Fruit fly (Drosophila melanogaster) whole organism, embryonic: ENCODE measurements around the gene CG13085.
A peak's percentile ranks its signal among the peaks of the same experiment; 100 is the strongest.

Experiments
- CG10209 ChIP-seq: fragments of 200-800 bp; sonication (Bioruptor generic); optimal IDR thresholded peaks from 3 replicates; lab custom pipeline; 2017; ENCODE audit warnings: missing biosample characterization, mild to moderate bottlenecking, missing genetic modification characterization, missing genetic modification reagents
- CG1024 ChIP-seq: fragments of 200-800 bp; sonication (Bioruptor generic); IDR thresholded peaks from 2 replicates; pipeline ENCODE4 v1.3.6; 2022; ENCODE audit warnings: missing biosample characterization, missing genetic modification characterization
- CG10274 ChIP-seq: fragments of 200-800 bp; sonication (Bioruptor generic); optimal IDR thresholded peaks from 3 replicates; lab custom pipeline; 2017; ENCODE audit warnings: missing biosample characterization, mild to moderate bottlenecking, missing genetic modification characterization
- CG10366 ChIP-seq: fragments of 200-800 bp; sonication (Bioruptor generic); IDR thresholded peaks from 2 replicates; pipeline ENCODE4 v1.3.6; 2022; ENCODE audit warnings: missing biosample characterization, missing genetic modification characterization
- CG12942 ChIP-seq: fragments of 200-800 bp; sonication (Bioruptor generic); optimal IDR thresholded peaks from 3 replicates; lab custom pipeline; 2016; ENCODE audit warnings: missing biosample characterization, missing genetic modification characterization
- CG14860 ChIP-seq: fragments of 200-800 bp; sonication (Bioruptor generic); IDR thresholded peaks from 3 replicates; pipeline ENCODE4 v1.3.6; 2022; ENCODE audit warnings: missing biosample characterization, missing genetic modification characterization; ENCODE audit not compliant: partially characterized antibody
- CG1603 ChIP-seq: fragments of 200-800 bp; sonication (Bioruptor generic); optimal IDR thresholded peaks from 2 replicates; lab custom pipeline; 2019; ENCODE audit warnings: missing biosample characterization, mild to moderate bottlenecking, missing genetic modification characterization, moderate library complexity
- CG1792 ChIP-seq: fragments of 200-800 bp; sonication (Bioruptor generic); optimal IDR thresholded peaks from 2 replicates; lab custom pipeline; 2016; ENCODE audit warnings: missing biosample characterization, missing genetic modification characterization
- CG18011 ChIP-seq: fragments of 200-800 bp; sonication (Bioruptor generic); optimal IDR thresholded peaks from 2 replicates; lab custom pipeline; 2017; ENCODE audit warnings: missing biosample characterization, missing genetic modification characterization, mild to moderate bottlenecking, moderate library complexity, missing genotype
- CG18619 ChIP-seq: fragments of 200-800 bp; sonication (Bioruptor generic); optimal IDR thresholded peaks from 3 replicates; lab custom pipeline; 2017; ENCODE audit warnings: missing biosample characterization, mild to moderate bottlenecking, missing genetic modification characterization
- CG2120 ChIP-seq: fragments of 200-800 bp; sonication (Bioruptor generic); optimal IDR thresholded peaks from 3 replicates; lab custom pipeline; 2016; ENCODE audit warnings: missing biosample characterization, missing genetic modification characterization
- CG2199 ChIP-seq: fragments of 200-800 bp; sonication (Bioruptor generic); IDR thresholded peaks from 3 replicates; pipeline ENCODE4 v1.3.6; 2022; ENCODE audit warnings: missing biosample characterization, missing genetic modification characterization
- CG2712 ChIP-seq: fragments of 200-800 bp; optimal IDR thresholded peaks from 3 replicates; lab custom pipeline; 2019; ENCODE audit warnings: missing biosample characterization, mild to moderate bottlenecking, missing genetic modification characterization, moderate library complexity
- CG30020 ChIP-seq: fragments of 200-800 bp; optimal IDR thresholded peaks from 2 replicates; lab custom pipeline; 2019; ENCODE audit warnings: missing biosample characterization, mild to moderate bottlenecking, missing genetic modification characterization, moderate library complexity
- CG3065 ChIP-seq: fragments of 200-800 bp; sonication (Bioruptor generic); optimal IDR thresholded peaks from 2 replicates; lab custom pipeline; 2016; ENCODE audit warnings: missing biosample characterization, missing genetic modification characterization
- CG31441 ChIP-seq: fragments of 200-800 bp; sonication (Bioruptor generic); IDR thresholded peaks from 2 replicates; pipeline ENCODE4 v1.3.6; 2022; ENCODE audit warnings: missing biosample characterization, missing genetic modification characterization
- CG3407 ChIP-seq: fragments of 200-800 bp; sonication (Bioruptor generic); optimal IDR thresholded peaks from 2 replicates; lab custom pipeline; 2018; ENCODE audit warnings: missing biosample characterization, mild to moderate bottlenecking, missing genetic modification characterization
- CG4617 ChIP-seq: fragments of 200-800 bp; sonication (Bioruptor generic); optimal IDR thresholded peaks from 3 replicates; lab custom pipeline; 2016; ENCODE audit warnings: missing biosample characterization, missing genetic modification characterization, borderline replicate concordance
- CG4730 ChIP-seq: fragments of 200-800 bp; sonication (Bioruptor generic); IDR thresholded peaks from 2 replicates; pipeline ENCODE4 v1.3.6; 2022; ENCODE audit warnings: missing biosample characterization, missing genetic modification characterization
- CG5180 ChIP-seq: fragments of 200-800 bp; sonication (Bioruptor generic); optimal IDR thresholded peaks from 3 replicates; lab custom pipeline; 2017; ENCODE audit warnings: missing biosample characterization, missing genetic modification characterization, mild to moderate bottlenecking, moderate library complexity, missing genetic modification reagents
- CG5953 ChIP-seq: fragments of 200-800 bp; sonication (Bioruptor generic); IDR thresholded peaks from 2 replicates; pipeline ENCODE4 v1.3.6; 2022; ENCODE audit warnings: missing biosample characterization, missing genetic modification characterization
- CG6683 ChIP-seq: fragments of 200-800 bp; sonication (Bioruptor generic); optimal IDR thresholded peaks from 2 replicates; lab custom pipeline; 2017; ENCODE audit warnings: missing biosample characterization, mild to moderate bottlenecking, missing genetic modification characterization, missing genetic modification reagents
- CG7786 ChIP-seq: fragments of 200-800 bp; sonication (Bioruptor generic); optimal IDR thresholded peaks from 2 replicates; lab custom pipeline; 2016; ENCODE audit warnings: missing biosample characterization, missing genetic modification characterization
- CG8290 ChIP-seq, 3 experiments: fragments of 200-800 bp; sonication (Bioruptor generic); optimal IDR thresholded peaks; 2 replicates each; lab custom pipeline; 2016 to 2019; ENCODE audit warnings: missing biosample characterization in 3 of 3, missing genetic modification characterization in 3 of 3, mild to moderate bottlenecking in 2 of 3, moderate library complexity in 1 of 3
- CG8944 ChIP-seq: fragments of 200-800 bp; sonication (Bioruptor generic); optimal IDR thresholded peaks from 3 replicates; lab custom pipeline; 2016; ENCODE audit warnings: missing biosample characterization, missing genetic modification characterization
- CG9797 ChIP-seq: fragments of 200-800 bp; sonication (Bioruptor generic); optimal IDR thresholded peaks from 3 replicates; lab custom pipeline; 2018; ENCODE audit warnings: missing biosample characterization, mild to moderate bottlenecking, missing genetic modification characterization
- CoRest ChIP-seq: fragments of 200-800 bp; sonication (Bioruptor generic); optimal IDR thresholded peaks from 3 replicates; lab custom pipeline; 2018; ENCODE audit warnings: missing biosample characterization, mild to moderate bottlenecking, missing genetic modification characterization, moderate library complexity
- Ets97D ChIP-seq: fragments of 200-800 bp; sonication (Bioruptor generic); optimal IDR thresholded peaks from 3 replicates; lab custom pipeline; 2016; ENCODE audit warnings: missing biosample characterization, missing genetic modification characterization
- Fer2 ChIP-seq: fragments of 200-800 bp; sonication (Bioruptor generic); optimal IDR thresholded peaks from 2 replicates; lab custom pipeline; 2018; ENCODE audit warnings: missing biosample characterization, mild to moderate bottlenecking, missing genetic modification characterization, moderate library complexity
- HmgZ ChIP-seq: fragments of 200-800 bp; sonication (Bioruptor generic); optimal IDR thresholded peaks from 2 replicates; lab custom pipeline; 2018; ENCODE audit warnings: missing biosample characterization, mild to moderate bottlenecking, missing genetic modification characterization
- Lhr ChIP-seq: fragments of 200-800 bp; sonication (Bioruptor generic); optimal IDR thresholded peaks from 3 replicates; lab custom pipeline; 2017; ENCODE audit warnings: mild to moderate bottlenecking, missing biosample characterization, missing genetic modification reagents, missing genetic modification characterization
- NfI ChIP-seq: fragments of 200-800 bp; sonication (Bioruptor generic); optimal IDR thresholded peaks from 3 replicates; lab custom pipeline; 2018; ENCODE audit warnings: missing biosample characterization, mild to moderate bottlenecking, missing genetic modification characterization, moderate library complexity
- bbx ChIP-seq: fragments of 200-800 bp; sonication (Bioruptor generic); IDR thresholded peaks from 2 replicates; pipeline ENCODE4 v1.3.6; 2022; ENCODE audit warnings: missing biosample characterization, missing genetic modification characterization; ENCODE audit not compliant: partially characterized antibody
- bcd ChIP-seq: fragments of 200-800 bp; sonication (Bioruptor generic); optimal IDR thresholded peaks from 2 replicates; lab custom pipeline; 2017; ENCODE audit warnings: missing biosample characterization, mild to moderate bottlenecking, missing genetic modification characterization
- bsh ChIP-seq, 2 experiments: fragments of 200-800 bp; sonication (Bioruptor generic); optimal IDR thresholded peaks; 2 replicates each; lab custom pipeline; 2017 to 2018; ENCODE audit warnings: mild to moderate bottlenecking in 2 of 2, missing biosample characterization in 2 of 2, missing genetic modification characterization in 2 of 2, moderate library complexity in 1 of 2
- btn ChIP-seq: fragments of 200-800 bp; sonication (Bioruptor generic); optimal IDR thresholded peaks from 2 replicates; lab custom pipeline; 2016; ENCODE audit warnings: missing biosample characterization, missing genetic modification characterization
- croc ChIP-seq: fragments of 200-800 bp; sonication (Bioruptor generic); conservative IDR thresholded peaks from 3 replicates; pipeline ENCODE4 v1.3.6; 2022; ENCODE audit warnings: missing biosample characterization, missing genetic modification characterization
- dmrt99B ChIP-seq: fragments of 200-800 bp; sonication (Bioruptor generic); optimal IDR thresholded peaks from 2 replicates; lab custom pipeline; 2018; ENCODE audit warnings: missing biosample characterization, mild to moderate bottlenecking, missing genetic modification characterization, moderate library complexity
- fd64A ChIP-seq: fragments of 200-800 bp; sonication (Bioruptor generic); optimal IDR thresholded peaks from 3 replicates; lab custom pipeline; 2018; ENCODE audit warnings: missing biosample characterization, mild to moderate bottlenecking, missing genetic modification characterization
- fru ChIP-seq: fragments of >200 bp; optimal IDR thresholded peaks from 2 replicates; lab custom pipeline; 2017
- gcm ChIP-seq: fragments of 200-800 bp; sonication (Bioruptor generic); optimal IDR thresholded peaks from 2 replicates; lab custom pipeline; 2019; ENCODE audit warnings: missing biosample characterization, mild to moderate bottlenecking, missing genetic modification characterization, moderate library complexity
- hbn ChIP-seq: fragments of 200-800 bp; sonication (Bioruptor generic); IDR thresholded peaks from 2 replicates; pipeline ENCODE4 v1.3.6; 2022; ENCODE audit warnings: missing biosample characterization, missing genetic modification characterization; ENCODE audit not compliant: partially characterized antibody
- jumu ChIP-seq: fragments of 200-800 bp; sonication (Bioruptor generic); optimal IDR thresholded peaks from 3 replicates; lab custom pipeline; 2016; ENCODE audit warnings: missing biosample characterization, missing genetic modification characterization
- nom ChIP-seq: fragments of 200-800 bp; sonication (Bioruptor generic); optimal IDR thresholded peaks from 2 replicates; lab custom pipeline; 2017; ENCODE audit warnings: missing biosample characterization, missing genetic modification characterization, mild to moderate bottlenecking, moderate library complexity, missing genetic modification reagents
- oc ChIP-seq: fragments of 200-800 bp; sonication (Bioruptor generic); optimal IDR thresholded peaks from 2 replicates; lab custom pipeline; 2018; ENCODE audit warnings: missing biosample characterization, mild to moderate bottlenecking, missing genetic modification characterization, moderate library complexity
- p53 ChIP-seq: fragments of 200-800 bp; sonication (Bioruptor generic); optimal IDR thresholded peaks from 2 replicates; lab custom pipeline; 2016; ENCODE audit warnings: missing biosample characterization, missing genetic modification characterization
- slou ChIP-seq: fragments of 200-800 bp; sonication (Bioruptor generic); optimal IDR thresholded peaks from 3 replicates; lab custom pipeline; 2016; ENCODE audit warnings: missing biosample characterization, missing genetic modification characterization
- so ChIP-seq: fragments of 200-800 bp; sonication (Bioruptor generic); IDR thresholded peaks from 3 replicates; pipeline ENCODE4 v1.3.6; 2022; ENCODE audit warnings: missing biosample characterization, missing genetic modification characterization
- sug ChIP-seq: fragments of 200-800 bp; optimal IDR thresholded peaks from 2 replicates; lab custom pipeline; 2019; ENCODE audit warnings: missing biosample characterization, mild to moderate bottlenecking, missing genetic modification characterization, moderate library complexity
- tgo ChIP-seq: fragments of 200-800 bp; sonication (Bioruptor generic); IDR thresholded peaks from 3 replicates; pipeline ENCODE4 v1.3.6; 2022; ENCODE audit warnings: missing biosample characterization, missing genetic modification characterization

CG13085 gene

dm6 chr2L:19453381-19453780, 29.5 kb downstream of the CG13085 start, which contains the start of gene Top2 (continued):
- TF ChIP-seq bbx (peak; percentile 84), CG8944 (GFP tag; lab: Kevin White, UChicago) (no peak), CG10209 (GFP tag; lab: Kevin White, UChicago) (no peak), CG31441 (GFP tag; lab: Robert Waterston, UW) (peak; percentile 99), CG7786 (GFP tag; lab: Kevin White, UChicago) (peak; percentile 21), NfI (peak; percentile 48), CG5180 (GFP tag; lab: Kevin White, UChicago) (no peak), croc (no peak), CG10366 (GFP tag; lab: Robert Waterston, UW) (no peak), CG4730 (GFP tag; lab: Robert Waterston, UW) (no peak), fru (lab: Kevin White, UChicago) (no peak), CG18011 (GFP tag; lab: Kevin White, UChicago) (no peak), fd64A (GFP tag; lab: Kevin White, UChicago) (no peak), gcm (GFP tag; lab: Kevin White, UChicago) (no peak), CG10274 (GFP tag; lab: Kevin White, UChicago) (no peak), CG14860 (GFP tag; lab: Robert Waterston, UW) (peak; percentile 77), tgo (GFP tag; lab: Robert Waterston, UW) (no peak), dmrt99B (tag; lab: Kevin White, UChicago) (no peak), CG30020 (tag; lab: Kevin White, UChicago) (peak; percentile 70), hbn (GFP tag; lab: Robert Waterston, UW) (peak; percentile 81), CG1603 (peak; percentile 94), CG2712 (tag; lab: Kevin White, UChicago) (peak; percentile 89), bsh (GFP tag; optimal IDR thresholded peaks at IDR 0.05; lab: Kevin White, UChicago) (no peak), oc (tag; lab: Kevin White, UChicago) (peak; percentile 22), btn (GFP tag; lab: Kevin White, UChicago) (no peak), nom (GFP tag; lab: Kevin White, UChicago) (no peak), CG12942 (peak; percentile 3), CG9797 (GFP tag; lab: Kevin White, UChicago) (peak; percentile 66), p53 (peak; percentile 71), slou (GFP tag; lab: Kevin White, UChicago) (peak; percentile 18), CoRest (tag; lab: Kevin White, UChicago) (peak; percentile 69), CG1024 (GFP tag; lab: Robert Waterston, UW) (no peak), CG4617 (GFP tag; lab: Kevin White, UChicago) (peak; percentile 82), Ets97D (GFP tag; lab: Kevin White, UChicago) (peak; percentile 91), HmgZ (tag; lab: Kevin White, UChicago) (peak; percentile 84), CG2199 (peak; percentile 79; the same call in 2 of the 3 replicates), CG18619 (GFP tag; lab: Kevin White, UChicago) (no peak), CG3407 (no peak), CG2120 (GFP tag; lab: Kevin White, UChicago) (peak; percentile 58), Fer2 (no peak), jumu (peak; percentile 39), CG6683 (GFP tag; lab: Kevin White, UChicago) (no peak), Lhr (GFP tag; lab: Kevin White, UChicago) (peak; percentile 94), bcd (GFP tag; lab: Kevin White, UChicago) (peak; percentile 44), CG3065 (GFP tag; lab: Kevin White, UChicago) (no peak), CG5953 (GFP tag; lab: Robert Waterston, UW) (no peak), so (GFP tag; lab: Robert Waterston, UW) (no peak; the same call in 2 of the 3 replicates), CG8290 (GFP tag; optimal IDR thresholded peaks at IDR 0.05; lab: Kevin White, UChicago) (peak; percentile 81), CG8290 (tag; optimal IDR thresholded peaks at IDR 0.05; lab: Kevin White, UChicago) (peak in 1 of 2 experiments; percentile 88), sug (tag; lab: Kevin White, UChicago) (peak; percentile 38), CG1792 (peak; percentile 45)
